Fruit fly (Drosophila melanogaster) whole organism, embryonic: ENCODE results near the gene mei-P26.

Source experiments
- CG10366 ChIP-seq: fragments of 200-800 bp; sonication (Bioruptor generic); IDR thresholded peaks from 2 replicates; pipeline ENCODE4 v1.3.6; 2022; ENCODE audit warnings: missing biosample characterization, missing genetic modification characterization
- CG10959 ChIP-seq: fragments of 200-800 bp; sonication (Bioruptor generic); IDR thresholded peaks from 2 replicates; pipeline ENCODE4 v1.3.6; 2022; ENCODE audit warnings: missing biosample characterization, missing genetic modification characterization
- CG11723 ChIP-seq: fragments of 200-800 bp; sonication (Bioruptor generic); optimal IDR thresholded peaks from 2 replicates; lab custom pipeline; 2017; ENCODE audit warnings: missing biosample characterization, mild to moderate bottlenecking, missing genetic modification characterization
- CG12299 ChIP-seq: fragments of 200-800 bp; sonication (Bioruptor generic); optimal IDR thresholded peaks from 2 replicates; lab custom pipeline; 2018; ENCODE audit warnings: missing biosample characterization, mild to moderate bottlenecking, missing genetic modification characterization
- CG13296 ChIP-seq: fragments of 200-800 bp; sonication (Bioruptor generic); optimal IDR thresholded peaks from 3 replicates; lab custom pipeline; 2018; ENCODE audit warnings: missing biosample characterization, mild to moderate bottlenecking, missing genetic modification characterization
- CG14710 ChIP-seq: fragments of 200-800 bp; sonication (Bioruptor generic); optimal IDR thresholded peaks from 3 replicates; lab custom pipeline; 2019; ENCODE audit warnings: missing biosample characterization, mild to moderate bottlenecking, missing genetic modification characterization, moderate library complexity
- CG16779 ChIP-seq: fragments of 200-800 bp; sonication (Bioruptor generic); IDR thresholded peaks from 2 replicates; pipeline ENCODE4 v1.3.6; 2022; ENCODE audit warnings: missing biosample characterization, missing genetic modification characterization
- CG17359 ChIP-seq: fragments of 200-800 bp; sonication (Bioruptor generic); optimal IDR thresholded peaks from 3 replicates; lab custom pipeline; 2018; ENCODE audit warnings: missing biosample characterization, mild to moderate bottlenecking, missing genetic modification characterization, moderate library complexity
- CG17912 ChIP-seq: fragments of 200-800 bp; sonication (Bioruptor generic); optimal IDR thresholded peaks from 2 replicates; lab custom pipeline; 2018; ENCODE audit warnings: missing biosample characterization, mild to moderate bottlenecking, missing genetic modification characterization
- CG30403 ChIP-seq: fragments of 200-800 bp; sonication (Bioruptor generic); optimal IDR thresholded peaks from 3 replicates; lab custom pipeline; 2016; ENCODE audit warnings: missing biosample characterization, missing genetic modification characterization
- CG3065 ChIP-seq: fragments of 200-800 bp; sonication (Bioruptor generic); optimal IDR thresholded peaks from 2 replicates; lab custom pipeline; 2016; ENCODE audit warnings: missing biosample characterization, missing genetic modification characterization
- CG4424 ChIP-seq: fragments of 200-800 bp; sonication (Bioruptor generic); optimal IDR thresholded peaks from 3 replicates; lab custom pipeline; 2016; ENCODE audit warnings: missing biosample characterization, missing genetic modification characterization
- CG4854 ChIP-seq: fragments of 200-800 bp; sonication (Bioruptor generic); optimal IDR thresholded peaks from 2 replicates; lab custom pipeline; 2016; ENCODE audit warnings: missing biosample characterization, missing genetic modification characterization, inconsistent platforms
- CG6175 ChIP-seq: fragments of 200-800 bp; sonication (Bioruptor generic); IDR thresholded peaks from 3 replicates; pipeline ENCODE4 v1.3.6; 2022; ENCODE audit warnings: missing biosample characterization, missing genetic modification characterization
- CG6272 ChIP-seq: fragments of 200-800 bp; sonication (Bioruptor generic); IDR thresholded peaks from 2 replicates; pipeline ENCODE4 v1.3.6; 2022; ENCODE audit warnings: missing biosample characterization, missing genetic modification characterization
- CG8359 ChIP-seq: fragments of 200-800 bp; sonication (Bioruptor generic); optimal IDR thresholded peaks from 2 replicates; lab custom pipeline; 2017; ENCODE audit warnings: missing biosample characterization, mild to moderate bottlenecking, missing genetic modification characterization, borderline replicate concordance
- CG9609 ChIP-seq: fragments of 200-800 bp; sonication (Bioruptor generic); optimal IDR thresholded peaks from 3 replicates; lab custom pipeline; 2016; ENCODE audit warnings: missing biosample characterization, missing genetic modification characterization
- CG9797 ChIP-seq: fragments of 200-800 bp; sonication (Bioruptor generic); optimal IDR thresholded peaks from 3 replicates; lab custom pipeline; 2018; ENCODE audit warnings: missing biosample characterization, mild to moderate bottlenecking, missing genetic modification characterization
- H2.0 ChIP-seq: fragments of 200-800 bp; sonication (Bioruptor generic); IDR thresholded peaks from 2 replicates; pipeline ENCODE4 v1.3.6; 2022; ENCODE audit warnings: missing biosample characterization, missing genetic modification characterization
- Lhr ChIP-seq: fragments of 200-800 bp; sonication (Bioruptor generic); optimal IDR thresholded peaks from 3 replicates; lab custom pipeline; 2017; ENCODE audit warnings: mild to moderate bottlenecking, missing biosample characterization, missing genetic modification reagents, missing genetic modification characterization
- Meics ChIP-seq: fragments of 200-800 bp; sonication (Bioruptor generic); optimal IDR thresholded peaks from 2 replicates; lab custom pipeline; 2017; ENCODE audit warnings: missing biosample characterization, mild to moderate bottlenecking, missing genetic modification characterization
- Oli ChIP-seq: fragments of 200-800 bp; sonication (Bioruptor generic); optimal IDR thresholded peaks from 2 replicates; lab custom pipeline; 2018; ENCODE audit warnings: missing biosample characterization, mild to moderate bottlenecking, missing genetic modification characterization, moderate library complexity
- ab ChIP-seq: fragments of 200-800 bp; sonication (Bioruptor generic); optimal IDR thresholded peaks from 2 replicates; lab custom pipeline; 2016; ENCODE audit warnings: missing biosample characterization, missing genetic modification characterization
- bigmax ChIP-seq: fragments of 200-800 bp; sonication (Bioruptor generic); optimal IDR thresholded peaks from 2 replicates; lab custom pipeline; 2018; ENCODE audit warnings: missing biosample characterization, mild to moderate bottlenecking, missing genetic modification characterization
- br ChIP-seq: fragments of >200 bp; optimal IDR thresholded peaks from 2 replicates; lab custom pipeline; 2017
- chn ChIP-seq: fragments of 200-800 bp; sonication (Bioruptor generic); optimal IDR thresholded peaks from 2 replicates; lab custom pipeline; 2016; ENCODE audit warnings: missing biosample characterization, missing genetic modification characterization
- cwo ChIP-seq: fragments of 200-800 bp; sonication (Bioruptor generic); optimal IDR thresholded peaks from 3 replicates; lab custom pipeline; 2017; ENCODE audit warnings: missing biosample characterization, missing genetic modification characterization, mild to moderate bottlenecking, moderate library complexity, missing genetic modification reagents
- disco-r ChIP-seq: fragments of 200-800 bp; sonication (Bioruptor generic); optimal IDR thresholded peaks from 2 replicates; lab custom pipeline; 2016; ENCODE audit warnings: missing biosample characterization, missing genetic modification characterization
- dmrt11E ChIP-seq: fragments of 200-800 bp; sonication (Bioruptor generic); optimal IDR thresholded peaks from 3 replicates; lab custom pipeline; 2018; ENCODE audit warnings: missing biosample characterization, mild to moderate bottlenecking, missing genetic modification characterization, moderate library complexity
- dmrt99B ChIP-seq: fragments of 200-800 bp; sonication (Bioruptor generic); optimal IDR thresholded peaks from 2 replicates; lab custom pipeline; 2018; ENCODE audit warnings: missing biosample characterization, mild to moderate bottlenecking, missing genetic modification characterization, moderate library complexity
- dpn ChIP-seq, 2 experiments: fragments of 200-800 bp; sonication (Bioruptor generic); optimal IDR thresholded peaks; 3 replicates each; lab custom pipeline; 2016; ENCODE audit warnings: missing biosample characterization in 2 of 2, missing genetic modification characterization in 2 of 2
- eve ChIP-seq, 2 experiments: fragments of >200 bp; optimal IDR thresholded peaks; 2 replicates each; lab custom pipeline; 2017; ENCODE audit warnings: missing biosample characterization in 2 of 2, missing genetic modification characterization in 2 of 2
- fd96Cb ChIP-seq: fragments of 200-800 bp; sonication (Bioruptor generic); optimal IDR thresholded peaks from 2 replicates; lab custom pipeline; 2018; ENCODE audit warnings: missing biosample characterization, mild to moderate bottlenecking, missing genetic modification characterization, moderate library complexity
- gem ChIP-seq: fragments of 200-800 bp; sonication (Bioruptor generic); optimal IDR thresholded peaks from 2 replicates; lab custom pipeline; 2019; ENCODE audit warnings: missing biosample characterization, mild to moderate bottlenecking, missing genetic modification characterization, moderate library complexity
- grau ChIP-seq: fragments of 200-800 bp; optimal IDR thresholded peaks from 3 replicates; lab custom pipeline; 2019; ENCODE audit warnings: missing biosample characterization, mild to moderate bottlenecking, missing genetic modification characterization, moderate library complexity
- grn ChIP-seq: fragments of 200-800 bp; sonication (Bioruptor generic); optimal IDR thresholded peaks from 3 replicates; lab custom pipeline; 2017; ENCODE audit warnings: missing biosample characterization, missing genetic modification characterization
- hb ChIP-seq: fragments of 200-800 bp; sonication (Bioruptor generic); IDR thresholded peaks from 3 replicates; pipeline ENCODE4 v1.3.6; 2022; ENCODE audit warnings: missing biosample characterization, missing genetic modification characterization; ENCODE audit not compliant: partially characterized antibody
- ind ChIP-seq: fragments of 200-800 bp; sonication (Bioruptor generic); optimal IDR thresholded peaks from 3 replicates; lab custom pipeline; 2016; ENCODE audit warnings: missing biosample characterization, missing genetic modification characterization
- jing ChIP-seq: fragments of 200-800 bp; sonication (Bioruptor generic); optimal IDR thresholded peaks from 2 replicates; lab custom pipeline; 2018; ENCODE audit warnings: missing biosample characterization, mild to moderate bottlenecking, missing genetic modification characterization
- lbe ChIP-seq: fragments of 200-800 bp; sonication (Bioruptor generic); optimal IDR thresholded peaks from 2 replicates; lab custom pipeline; 2016; ENCODE audit warnings: missing biosample characterization, mild to moderate bottlenecking, missing genetic modification characterization
- oc ChIP-seq: fragments of 200-800 bp; sonication (Bioruptor generic); optimal IDR thresholded peaks from 2 replicates; lab custom pipeline; 2018; ENCODE audit warnings: missing biosample characterization, mild to moderate bottlenecking, missing genetic modification characterization, moderate library complexity
- repo ChIP-seq: fragments of 200-800 bp; sonication (Bioruptor generic); optimal IDR thresholded peaks from 2 replicates; lab custom pipeline; 2016; ENCODE audit warnings: missing biosample characterization, missing genetic modification characterization
- scrt ChIP-seq: fragments of 200-800 bp; sonication (Bioruptor generic); optimal IDR thresholded peaks from 2 replicates; lab custom pipeline; 2018; ENCODE audit warnings: missing biosample characterization, mild to moderate bottlenecking, missing genetic modification characterization, moderate library complexity
- shn ChIP-seq: fragments of 200-800 bp; sonication (Bioruptor generic); optimal IDR thresholded peaks from 3 replicates; lab custom pipeline; 2016; ENCODE audit warnings: missing biosample characterization, missing genetic modification characterization
- sob ChIP-seq: fragments of 200-800 bp; sonication (Bioruptor generic); IDR thresholded peaks from 2 replicates; pipeline ENCODE4 v1.3.6; 2022; ENCODE audit warnings: missing biosample characterization, missing genetic modification characterization
- tap ChIP-seq: fragments of 200-800 bp; optimal IDR thresholded peaks from 3 replicates; lab custom pipeline; 2019; ENCODE audit warnings: missing biosample characterization, mild to moderate bottlenecking, missing genetic modification characterization, moderate library complexity
- tin ChIP-seq: fragments of 200-800 bp; sonication (Bioruptor generic); optimal IDR thresholded peaks from 3 replicates; lab custom pipeline; 2016; ENCODE audit warnings: missing biosample characterization, missing genetic modification characterization
- tio ChIP-seq: fragments of 200-800 bp; sonication (Bioruptor generic); optimal IDR thresholded peaks from 2 replicates; lab custom pipeline; 2017; ENCODE audit warnings: missing biosample characterization, missing genetic modification characterization, inconsistent platforms
- tll ChIP-seq, 2 experiments: fragments of 200-800 bp in 1 of 2; fragments of >200 bp in 1 of 2; sonication (Bioruptor generic) in 1 of 2; optimal IDR thresholded peaks; 2 replicates each; lab custom pipeline; 2017 to 2019; ENCODE audit warnings: missing biosample characterization in 2 of 2, missing genetic modification characterization in 2 of 2, mild to moderate bottlenecking in 1 of 2, moderate library complexity in 1 of 2
- vvl ChIP-seq: fragments of 200-800 bp; sonication (Bioruptor generic); IDR thresholded peaks from 2 replicates; pipeline ENCODE4 v1.3.6; 2022; ENCODE audit warnings: missing biosample characterization, missing genetic modification characterization
- wek ChIP-seq: fragments of 200-800 bp; sonication (Bioruptor generic); optimal IDR thresholded peaks from 3 replicates; lab custom pipeline; 2018; ENCODE audit warnings: missing biosample characterization, mild to moderate bottlenecking, missing genetic modification characterization, moderate library complexity

The mei-P26 gene

DNA sequence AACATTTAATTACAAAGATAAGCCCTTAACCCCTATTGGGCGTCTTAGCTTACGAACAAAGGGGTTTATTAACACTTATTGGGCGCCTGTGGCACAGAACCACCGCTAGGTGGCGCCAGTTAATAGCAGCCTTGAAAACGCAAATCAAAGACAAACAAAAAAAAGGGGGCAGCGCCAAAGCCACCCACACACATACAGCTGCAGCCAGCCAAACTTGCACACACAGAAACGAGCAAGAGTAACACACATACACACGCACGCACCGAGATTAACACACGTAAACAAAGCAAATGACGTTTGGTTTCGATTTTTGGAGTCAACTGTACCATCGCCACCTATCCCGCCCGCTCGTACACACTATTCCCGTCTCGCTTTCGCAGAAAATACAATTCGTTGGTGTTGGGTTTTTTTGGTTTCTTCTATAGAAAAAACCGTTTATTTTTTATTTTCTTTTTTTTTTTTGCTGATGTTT is 10.9 kb upstream of the mei-P26 start (continued):
- 0 out of 3 replicates have a peak, but pooled peaks have one; percentile 38 for TF ChIP-seq CG6175 (GFP tag; lab: Robert Waterston, UW)
- TF ChIP-seq CG4854 (GFP tag; lab: Kevin White, UChicago): no peak
- TF ChIP-seq disco-r (GFP tag; lab: Kevin White, UChicago): no peak
- peak; percentile 47 for TF ChIP-seq oc (tag; lab: Kevin White, UChicago)
- TF ChIP-seq CG10959 (GFP tag; lab: Robert Waterston, UW): peak; percentile 71
- no peak for TF ChIP-seq CG9609 (GFP tag; lab: Kevin White, UChicago)
- no peak for TF ChIP-seq repo (GFP tag; lab: Kevin White, UChicago)
- no peak for TF ChIP-seq CG8359 (GFP tag; lab: Kevin White, UChicago)
- peak in 1 of 2 experiments; percentile 22 for TF ChIP-seq tll (GFP tag; optimal IDR thresholded peaks at IDR 0.05; lab: Kevin White, UChicago)
- TF ChIP-seq vvl (GFP tag; lab: Robert Waterston, UW): peak; percentile 76
- no peak for TF ChIP-seq jing
- no peak for TF ChIP-seq shn (GFP tag; lab: Kevin White, UChicago)
- TF ChIP-seq gem: no peak
- no peak for TF ChIP-seq dmrt11E (tag; lab: Kevin White, UChicago)
- peak; percentile 39 for TF ChIP-seq cwo
- TF ChIP-seq CG17359 (tag; lab: Kevin White, UChicago): peak; percentile 32
- no peak for TF ChIP-seq tio (GFP tag; lab: Kevin White, UChicago)
- TF ChIP-seq grau: peak; percentile 44
- TF ChIP-seq CG3065 (GFP tag; lab: Kevin White, UChicago): peak; percentile 12
- TF ChIP-seq chn: peak; percentile 86
- no peak for TF ChIP-seq wek (GFP tag; lab: Kevin White, UChicago)
- TF ChIP-seq CG16779 (GFP tag; lab: Robert Waterston, UW): no peak
- TF ChIP-seq tap (tag; lab: Kevin White, UChicago): no peak
- TF ChIP-seq dpn (GFP tag; optimal IDR thresholded peaks at IDR 0.05; lab: Kevin White, UChicago): peak; percentile 9 to 24
- TF ChIP-seq dmrt99B (tag; lab: Kevin White, UChicago): no peak
- TF ChIP-seq sob (GFP tag; lab: Robert Waterston, UW): peak; percentile 64; the same call in 1 of the 2 replicates
- TF ChIP-seq Oli (tag; lab: Kevin White, UChicago): no peak
- no peak for TF ChIP-seq br (lab: Kevin White, UChicago)
- TF ChIP-seq CG4424: no peak
- no peak for TF ChIP-seq bigmax
- TF ChIP-seq CG12299: no peak
- 0 out of 2 replicates have a peak, but pooled peaks have one; percentile 18 for TF ChIP-seq CG10366 (GFP tag; lab: Robert Waterston, UW)
- TF ChIP-seq CG9797 (GFP tag; lab: Kevin White, UChicago): no peak
- peak; percentile 12 for TF ChIP-seq scrt (GFP tag; lab: Kevin White, UChicago)
- TF ChIP-seq tin (GFP tag; lab: Kevin White, UChicago): no peak
- peak; percentile 49 for TF ChIP-seq Meics (GFP tag; lab: Kevin White, UChicago)
- TF ChIP-seq Lhr (GFP tag; lab: Kevin White, UChicago): no peak
- TF ChIP-seq CG13296 (GFP tag; lab: Kevin White, UChicago): peak; percentile 40
- TF ChIP-seq lbe (GFP tag; lab: Kevin White, UChicago): peak; percentile 70
- TF ChIP-seq H2.0 (GFP tag; lab: Robert Waterston, UW): no peak
- TF ChIP-seq eve (GFP tag; optimal IDR thresholded peaks at IDR 0.05; lab: Kevin White, UChicago): no peak
- TF ChIP-seq ind (GFP tag; lab: Kevin White, UChicago): peak; percentile 22
- TF ChIP-seq hb (GFP tag; lab: Robert Waterston, UW): no peak
- TF ChIP-seq CG14710 (tag; lab: Kevin White, UChicago): peak; percentile 15
- no peak for TF ChIP-seq fd96Cb (tag; lab: Kevin White, UChicago)
- TF ChIP-seq CG30403: peak; percentile 28
- no peak for TF ChIP-seq CG11723
- no peak for TF ChIP-seq CG17912 (GFP tag; lab: Kevin White, UChicago)
- TF ChIP-seq ab (GFP tag; lab: Kevin White, UChicago): no peak
- TF ChIP-seq CG6272 (GFP tag; lab: Robert Waterston, UW): no peak
- TF ChIP-seq grn (GFP tag; lab: Kevin White, UChicago): no peak
